Worm (Caenorhabditis elegans): ENCODE results near the gene B0564.2.
"Not testable (repeated sequence)": the region's sequence is repeated elsewhere in the genome, so short reads cannot be mapped to it uniquely, and the experiment has no call there.

B0564.2 gene

DNA sequence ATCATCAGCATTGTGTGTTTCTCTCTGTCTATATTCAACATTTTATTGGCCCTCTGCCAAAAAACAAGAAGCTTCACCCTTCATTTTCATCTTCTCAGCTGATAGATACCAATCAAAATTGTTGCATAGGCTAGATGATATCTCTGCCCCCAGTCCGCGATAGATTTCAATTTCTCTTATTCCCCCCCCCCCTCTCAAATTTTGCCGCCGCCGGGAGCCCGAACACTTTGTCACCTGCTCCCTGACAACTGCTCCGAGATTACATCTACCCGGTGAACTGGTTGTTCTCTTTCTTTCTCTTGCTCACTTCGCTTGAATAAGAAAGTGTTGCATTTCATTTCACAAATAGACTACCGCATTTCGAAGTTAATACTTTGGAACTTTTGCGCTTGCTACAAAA, 18.5 kb downstream of the B0564.2 start:
- TF ChIP-seq ama-1 (optimal IDR thresholded peaks at IDR 0.05), result no peak
- TF ChIP-seq snpc-4 (tag; optimal IDR thresholded peaks at IDR 0.05), result no peak
- peak; percentile 10 for TF ChIP-seq nhr-11 (tag; optimal IDR thresholded peaks at IDR 0.05)
- no peak for TF ChIP-seq zip-11 (GFP tag; IDR thresholded peaks at IDR 0.05)
- TF ChIP-seq hlh-11 (tag; optimal IDR thresholded peaks at IDR 0.05), result peak; percentile 2

DNA sequence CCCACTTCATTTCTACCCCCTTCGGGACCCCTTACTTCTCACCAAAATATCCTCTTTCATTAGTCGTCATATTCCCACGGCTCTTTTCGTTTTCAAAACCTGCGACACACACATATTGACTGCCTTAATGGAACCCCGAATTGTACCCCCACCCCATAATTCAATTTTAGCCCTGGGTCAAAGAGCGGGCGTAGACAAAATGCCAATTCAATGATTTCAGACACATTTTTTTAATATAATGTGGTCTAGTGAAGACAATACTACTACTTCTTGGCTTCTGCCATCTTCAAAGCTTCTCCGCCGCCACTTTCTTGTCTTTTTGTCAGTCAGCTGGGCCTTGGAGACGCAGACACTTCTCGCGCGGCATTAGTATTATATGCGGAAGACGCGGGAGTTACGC, 20.3 kb downstream of the B0564.2 start:
- TF ChIP-seq lir-3 (tag; optimal IDR thresholded peaks at IDR 0.05) (no peak), nhr-10 (tag; optimal IDR thresholded peaks at IDR 0.05) (no peak), dmd-6 (GFP tag; IDR thresholded peaks at IDR 0.05) (no peak), pha-4 (GFP tag; IDR thresholded peaks at IDR 0.05) (0 out of 2 replicates have a peak, but pooled peaks have one; percentile 21), pha-4 (tag; optimal IDR thresholded peaks at IDR 0.05) (no peak), ZK337.2 (GFP tag; IDR thresholded peaks at IDR 0.05) (no peak), egl-43 (GFP tag; IDR thresholded peaks at IDR 0.05) (0 out of 2 replicates have a peak, but pooled peaks have one; percentile 33), duxl-1 (tag; optimal IDR thresholded peaks at IDR 0.05; ENCODE audit: poor library complexity) (no peak), F26F4.8 (GFP tag; conservative IDR thresholded peaks at IDR 0.05) (no peak), F37D6.2 (tag; optimal IDR thresholded peaks at IDR 0.05) (no peak)

DNA sequence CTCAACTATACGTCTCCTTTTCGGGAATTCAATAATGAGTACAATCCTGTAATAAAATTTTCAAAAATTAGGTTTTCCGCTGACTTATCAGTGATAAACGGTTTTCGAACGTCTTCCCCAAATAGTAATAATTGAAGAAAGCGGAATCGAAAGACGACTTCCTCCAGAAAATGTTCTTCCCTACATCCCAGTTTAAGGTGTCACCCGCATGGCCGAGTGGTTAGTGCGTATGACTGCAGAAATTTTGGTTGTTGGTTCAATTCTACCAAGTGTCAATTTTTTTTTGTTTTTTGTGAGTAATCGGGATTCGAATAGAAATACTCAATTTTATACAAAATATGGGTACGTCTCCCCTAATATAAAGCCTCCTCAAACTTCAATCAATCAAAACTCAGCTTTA, 33.3 kb downstream of the B0564.2 start:
- TF ChIP-seq Y48G9A.11 (GFP tag; IDR thresholded peaks at IDR 0.05) (peak; percentile 64), T26A8.4 (GFP tag; IDR thresholded peaks at IDR 0.05) (peak; percentile 59), zfp-3 (GFP tag; conservative IDR thresholded peaks at IDR 0.05) (peak; percentile 27; the same call in 1 of the 2 replicates), hmg-1.1 (GFP tag; IDR thresholded peaks at IDR 0.05) (peak; percentile 39; the same call in 1 of the 2 replicates), mes-2 (tag; optimal IDR thresholded peaks at IDR 0.05; ENCODE audit: poor library complexity, severe bottlenecking) (peak; percentile 18), lim-7 (GFP tag; IDR thresholded peaks at IDR 0.05) (peak; percentile 92), saeg-2 (GFP tag; IDR thresholded peaks at IDR 0.05) (0 out of 2 replicates have a peak, but pooled peaks have one; percentile 41), ZK337.2 (GFP tag; IDR thresholded peaks at IDR 0.05) (0 out of 2 replicates have a peak, but pooled peaks have one; percentile 12), snpc-1.2 (GFP tag; IDR thresholded peaks at IDR 0.05) (peak; percentile 87), F26F4.8 (GFP tag; conservative IDR thresholded peaks at IDR 0.05) (peak; percentile 91), php-3 (GFP tag; IDR thresholded peaks at IDR 0.05) (0 out of 2 replicates have a peak, but pooled peaks have one; percentile 9), arid-1 (GFP tag; conservative IDR thresholded peaks at IDR 0.05) (peak; percentile 88), mdt-29 (GFP tag; IDR thresholded peaks at IDR 0.05) (peak; percentile 63; the same call in 1 of the 2 replicates), F44E2.7 (GFP tag; IDR thresholded peaks at IDR 0.05) (peak; percentile 81; the same call in 1 of the 2 replicates), dmd-8 (GFP tag; IDR thresholded peaks at IDR 0.05) (peak; percentile 82), ctbp-1 (GFP tag; IDR thresholded peaks at IDR 0.05) (peak; percentile 53; the same call in 1 of the 2 replicates), lin-38 (GFP tag; IDR thresholded peaks at IDR 0.05) (peak; percentile 76), Y75B8A.6 (GFP tag; IDR thresholded peaks at IDR 0.05) (0 out of 2 replicates have a peak, but pooled peaks have one; percentile 68), lin-1 (GFP tag; IDR thresholded peaks at IDR 0.05) (peak; percentile 56; the same call in 1 of the 2 replicates), madf-9 (GFP tag; conservative IDR thresholded peaks at IDR 0.05) (peak; percentile 69), madf-5 (GFP tag; IDR thresholded peaks at IDR 0.05) (peak; percentile 76 to 82; a peak in 1 of 4 replicates), D1046.2 (GFP tag; IDR thresholded peaks at IDR 0.05) (peak; percentile 44; the same call in 1 of the 2 replicates), Y105C5A.15 (GFP tag; IDR thresholded peaks at IDR 0.05) (peak; percentile 71; the same call in 1 of the 2 replicates), ceh-44 (GFP tag; IDR thresholded peaks at IDR 0.05) (0 out of 2 replicates have a peak, but pooled peaks have one; percentile 58), vab-7 (GFP tag; IDR thresholded peaks at IDR 0.05) (peak; percentile 85), pha-4 (GFP tag; IDR thresholded peaks at IDR 0.05) (peak; percentile 76), tra-1 (GFP tag; IDR thresholded peaks at IDR 0.05) (peak; percentile 47; the same call in 1 of the 2 replicates), dmd-6 (GFP tag; IDR thresholded peaks at IDR 0.05) (0 out of 2 replicates have a peak, but pooled peaks have one; percentile 10), egl-43 (GFP tag; IDR thresholded peaks at IDR 0.05) (peak; percentile 87)
- TF ChIP-seq pha-4 (tag; optimal IDR thresholded peaks at IDR 0.05), result not testable (repeated sequence)
